Worm (Caenorhabditis elegans) whole organism, late embryonic: ENCODE measurements around the gene mtch-1.

Experiments used
- K02D7.2 ChIP-seq: sonication (generic microtip); optimal IDR thresholded peaks from 2 replicates; lab custom pipeline; 2017; ENCODE audit warnings: mild to moderate bottlenecking, missing genetic modification characterization, missing compliant biosample characterization
- T23F11.4 ChIP-seq: fragments of 200-800 bp; sonication (Bioruptor generic); optimal IDR thresholded peaks from 2 replicates; lab custom pipeline; 2018; ENCODE audit warnings: mild to moderate bottlenecking, missing genetic modification characterization, missing compliant biosample characterization
- Y22D7AL.16 ChIP-seq: sonication (generic microtip); optimal IDR thresholded peaks from 2 replicates; lab custom pipeline; 2016; ENCODE audit warnings: missing genetic modification characterization, missing compliant biosample characterization
- ama-1 ChIP-seq: fragments of 150-350 bp; optimal IDR thresholded peaks from 2 replicates; lab custom pipeline; 2014
- ceh-19 ChIP-seq: fragments of 200-800 bp; sonication (Bioruptor generic); optimal IDR thresholded peaks from 2 replicates; lab custom pipeline; 2018; ENCODE audit warnings: mild to moderate bottlenecking, missing genetic modification characterization, missing compliant biosample characterization
- ceh-22 ChIP-seq: sonication (generic microtip); optimal IDR thresholded peaks from 2 replicates; lab custom pipeline; 2017; ENCODE audit warnings: missing biosample characterization, missing genetic modification characterization
- ceh-31 ChIP-seq: sonication (generic microtip); optimal IDR thresholded peaks from 2 replicates; lab custom pipeline; 2016; ENCODE audit warnings: missing genetic modification characterization, missing compliant biosample characterization
- ceh-34 ChIP-seq: sonication (generic microtip); optimal IDR thresholded peaks from 2 replicates; lab custom pipeline; 2016; ENCODE audit warnings: mild to moderate bottlenecking, missing genetic modification characterization, missing compliant biosample characterization
- ceh-6 ChIP-seq: fragments of 200-800 bp; sonication (Bioruptor generic); optimal IDR thresholded peaks from 2 replicates; lab custom pipeline; 2018; ENCODE audit warnings: mild to moderate bottlenecking, missing genetic modification characterization, missing compliant biosample characterization
- ceh-9 ChIP-seq: sonication (generic microtip); optimal IDR thresholded peaks from 2 replicates; lab custom pipeline; 2016; ENCODE audit warnings: mild to moderate bottlenecking, missing genetic modification characterization, inconsistent platforms, missing compliant biosample characterization
- dmd-4 ChIP-seq: sonication (generic microtip); optimal IDR thresholded peaks from 2 replicates; lab custom pipeline; 2016; ENCODE audit warnings: borderline replicate concordance, missing genetic modification characterization, missing compliant biosample characterization
- elt-2 ChIP-seq: sonication (generic microtip); optimal IDR thresholded peaks from 2 replicates; lab custom pipeline; 2016; ENCODE audit warnings: missing genetic modification reagents, missing genetic modification characterization, missing compliant biosample characterization
- ets-4 ChIP-seq: sonication (generic microtip); optimal IDR thresholded peaks from 2 replicates; lab custom pipeline; 2016; ENCODE audit warnings: missing genetic modification characterization, missing compliant biosample characterization
- gmeb-2 ChIP-seq: sonication (generic microtip); optimal IDR thresholded peaks from 2 replicates; lab custom pipeline; 2016; ENCODE audit warnings: missing genetic modification characterization, inconsistent platforms, missing compliant biosample characterization
- hlh-13 ChIP-seq: fragments of 200-800 bp; sonication (Bioruptor generic); optimal IDR thresholded peaks from 2 replicates; lab custom pipeline; 2018; ENCODE audit warnings: mild to moderate bottlenecking, missing genetic modification characterization, missing compliant biosample characterization
- hlh-15 ChIP-seq: sonication (generic microtip); optimal IDR thresholded peaks from 2 replicates; lab custom pipeline; 2016; ENCODE audit warnings: missing genetic modification characterization, missing compliant biosample characterization
- hlh-30 ChIP-seq: sonication (generic microtip); optimal IDR thresholded peaks from 2 replicates; lab custom pipeline; 2017; ENCODE audit warnings: antibody characterized with exemption, missing genetic modification characterization, missing compliant biosample characterization; ENCODE audit not compliant: insufficient read depth
- madf-2 ChIP-seq: sonication (generic microtip); optimal IDR thresholded peaks from 2 replicates; lab custom pipeline; 2017; ENCODE audit warnings: missing genetic modification characterization, missing compliant biosample characterization
- nfya-1 ChIP-seq: sonication (generic microtip); optimal IDR thresholded peaks from 2 replicates; lab custom pipeline; 2017; ENCODE audit warnings: missing genetic modification characterization, mild to moderate bottlenecking, missing compliant biosample characterization, antibody characterized with exemption, moderate library complexity
- npax-4 ChIP-seq: sonication (generic microtip); optimal IDR thresholded peaks from 2 replicates; lab custom pipeline; 2016; ENCODE audit warnings: missing genetic modification characterization, missing compliant biosample characterization
- odd-2 ChIP-seq: sonication (generic microtip); optimal IDR thresholded peaks from 2 replicates; lab custom pipeline; 2017; ENCODE audit warnings: antibody characterized with exemption, mild to moderate bottlenecking, missing genetic modification characterization, missing compliant biosample characterization
- pax-1 ChIP-seq: fragments of 150-350 bp; optimal IDR thresholded peaks from 2 replicates; lab custom pipeline; 2014; ENCODE audit warnings: missing biosample characterization, missing genetic modification characterization
- pqm-1 ChIP-seq: sonication (generic microtip); optimal IDR thresholded peaks from 2 replicates; lab custom pipeline; 2016; ENCODE audit warnings: missing genetic modification characterization, missing compliant biosample characterization
- ref-2 ChIP-seq: sonication (generic microtip); optimal IDR thresholded peaks from 2 replicates; lab custom pipeline; 2016; ENCODE audit warnings: missing genetic modification characterization, missing compliant biosample characterization
- rnt-1 ChIP-seq: sonication (generic microtip); optimal IDR thresholded peaks from 2 replicates; lab custom pipeline; 2016; ENCODE audit warnings: missing genetic modification characterization, missing compliant biosample characterization
- tbx-7 ChIP-seq: sonication (generic microtip); optimal IDR thresholded peaks from 2 replicates; lab custom pipeline; 2016; ENCODE audit warnings: missing genotype, missing genetic modification characterization, missing compliant biosample characterization
- ttx-3 ChIP-seq: sonication (generic microtip); optimal IDR thresholded peaks from 2 replicates; lab custom pipeline; 2016; ENCODE audit warnings: missing genetic modification reagents, missing genetic modification characterization, missing compliant biosample characterization
- unc-3 ChIP-seq, 2 experiments: fragments of 200-800 bp in 1 of 2; sonication (Bioruptor generic) in 1 of 2; sonication (generic microtip) in 1 of 2; conservative IDR thresholded peaks in 1 of 2; optimal IDR thresholded peaks in 1 of 2; 2 replicates each; pipeline versions ENCODE4 v1.3.6 to Lab custom; 2016 to 2022; ENCODE audit warnings: missing compliant biosample characterization in 2 of 2, missing genetic modification characterization in 2 of 2, missing genetic modification reagents in 1 of 2
- unc-55 ChIP-seq: sonication (generic microtip); optimal IDR thresholded peaks from 2 replicates; lab custom pipeline; 2017; ENCODE audit warnings: missing biosample characterization, missing genetic modification reagents, missing genetic modification characterization
- zip-5 ChIP-seq: sonication (generic microtip); optimal IDR thresholded peaks from 2 replicates; lab custom pipeline; 2016; ENCODE audit warnings: missing genetic modification characterization, missing compliant biosample characterization

mtch-1 gene

ce11 chrII:7404001-7404400, 30.0 kb upstream of the mtch-1 start:
- TF ChIP-seq ceh-19: no peak
- TF ChIP-seq pqm-1: no peak
- TF ChIP-seq ama-1: no peak
- no peak for TF ChIP-seq ceh-9 (tag; lab: Kevin White, UChicago)
- TF ChIP-seq ceh-6 (GFP tag; lab: Kevin White, UChicago): no peak
- TF ChIP-seq pax-1 (tag; lab: Kevin White, UChicago): no peak
- TF ChIP-seq hlh-30: peak; percentile 36

- TF ChIP-seq pqm-1 (no peak), zip-5 (no peak)
Observed at ce11 chrII:7402625-7403024, 28.7 kb upstream of the mtch-1 start, which contains the start of gene nas-7. TSS of gene nas-7 (minus strand) at chrII:7402725.

- peak; percentile 11 for TF ChIP-seq elt-2 (tag; lab: Kevin White, UChicago)
- TF ChIP-seq dmd-4 (tag; lab: Kevin White, UChicago): no peak
Observed at ce11 chrII:7398712-7399111, 24.7 kb upstream of the mtch-1 start, which contains the start of gene C07D10.1. TSS of gene C07D10.1 (plus strand) at chrII:7399012.

- TF ChIP-seq ceh-31: peak; percentile 4
- TF ChIP-seq odd-2: no peak
- TF ChIP-seq K02D7.2 (tag; lab: Kevin White, UChicago): no peak
- peak; percentile 45 for TF ChIP-seq ets-4 (tag; lab: Kevin White, UChicago)
- TF ChIP-seq, all 69 proteins: peak for 2
Observed at ce11 chrII:7397273-7397840, 23.4 kb upstream of the mtch-1 start.

ce11 chrII:7396081-7396480, 22.1 kb upstream of the mtch-1 start:
- no peak for TF ChIP-seq odd-2
- TF ChIP-seq hlh-15: no peak
- no peak for TF ChIP-seq T23F11.4 (GFP tag; lab: Kevin White, UChicago)
- no peak for TF ChIP-seq hlh-13 (GFP tag; lab: Kevin White, UChicago)
- TF ChIP-seq unc-3 (GFP tag; conservative IDR thresholded peaks at IDR 0.05; lab: Robert Waterston, UW): no peak
- no peak for TF ChIP-seq unc-3 (tag; optimal IDR thresholded peaks at IDR 0.05; lab: Kevin White, UChicago)
- TF ChIP-seq pax-1 (tag; lab: Kevin White, UChicago): no peak
- no peak for TF ChIP-seq nfya-1 (tag; lab: Kevin White, UChicago)
- no peak for TF ChIP-seq rnt-1 (tag; lab: Kevin White, UChicago)
- no peak for TF ChIP-seq ceh-22 (tag; lab: Kevin White, UChicago)
- no peak for TF ChIP-seq tbx-7

ce11 chrII:7394690-7395054, 20.7 kb upstream of the mtch-1 start, which contains the start of gene bath-44:
TSS of gene bath-44 (plus strand) at chrII:7394955.
- TF ChIP-seq nfya-1 (tag; lab: Kevin White, UChicago) (no peak), ref-2 (tag; lab: Kevin White, UChicago) (no peak), gmeb-2 (tag; lab: Kevin White, UChicago) (no peak), ttx-3 (tag; lab: Kevin White, UChicago) (no peak), Y22D7AL.16 (tag; lab: Kevin White, UChicago) (no peak), npax-4 (tag; lab: Kevin White, UChicago) (no peak), zip-5 (no peak), unc-55 (no peak), madf-2 (no peak)

- TF ChIP-seq T23F11.4 (GFP tag; lab: Kevin White, UChicago) (no peak), ceh-34 (tag; lab: Kevin White, UChicago) (no peak)
Observed at ce11 chrII:7393922-7394689, 20.1 kb upstream of the mtch-1 start.
